Fruit fly (Drosophila melanogaster) S2 (cell line): ENCODE results near the gene Liprin-alpha.

ENCODE experiments used
- CG8478 ChIP-seq: fragments of >200 bp; optimal IDR thresholded peaks from 2 replicates; lab custom pipeline; 2018
- CTCF ChIP-seq, 2 experiments: fragments of >200 bp; optimal IDR thresholded peaks; 2 replicates each; lab custom pipeline; 2018

The Liprin-alpha gene

DNA sequence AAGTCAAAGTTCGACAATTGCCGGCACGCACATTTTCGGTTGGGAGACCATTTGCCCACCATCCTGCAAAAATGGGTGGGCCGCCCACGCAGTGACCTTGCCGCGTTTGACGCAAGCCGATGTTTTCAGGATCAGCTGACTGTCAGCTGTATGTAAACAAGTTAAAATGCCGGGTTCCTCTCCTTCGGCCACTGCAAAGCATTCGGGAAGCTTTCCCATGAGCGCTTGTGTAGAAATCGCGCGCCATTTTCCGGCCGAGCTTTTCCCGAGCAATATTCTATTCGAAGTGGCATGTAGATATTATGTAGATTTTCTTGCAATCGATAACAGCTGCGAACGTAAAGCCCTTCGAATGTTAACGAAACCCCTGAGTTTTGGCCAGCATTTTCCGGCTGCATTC, 49.9 kb downstream of the Liprin-alpha start, which contains the start of gene CG17378:
Gene CG17378, plus strand, starts transcription at position 397 of the 400 bp plus-strand sequence.
- no peak for TF ChIP-seq CTCF (optimal IDR thresholded peaks at IDR 0.05; lab: Kevin White, UChicago)
- TF ChIP-seq CG8478 (lab: Kevin White, UChicago): no peak

DNA sequence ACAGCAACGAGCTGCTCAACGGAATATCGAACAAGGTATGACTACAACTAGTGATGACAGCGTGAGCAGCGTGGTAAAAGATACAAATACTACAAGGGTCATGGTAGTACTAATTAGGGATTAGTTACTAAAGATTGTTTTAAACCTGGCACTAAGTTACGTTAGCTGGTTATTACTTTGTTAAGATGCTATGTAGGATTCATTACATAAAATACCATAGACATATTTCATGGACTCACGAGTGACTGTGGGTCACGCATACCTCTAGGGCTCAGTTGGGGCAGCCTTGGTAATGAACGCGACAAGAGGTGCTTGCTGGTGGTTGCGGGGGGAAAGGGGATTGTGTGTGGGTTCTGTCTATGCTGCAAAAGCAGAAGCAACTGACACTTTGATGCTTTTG, 51.1 kb downstream of the Liprin-alpha start:
- TF ChIP-seq CG8478 (lab: Kevin White, UChicago): no peak
- no peak for TF ChIP-seq CTCF (optimal IDR thresholded peaks at IDR 0.05; lab: Kevin White, UChicago)
